Worm (Caenorhabditis elegans): ENCODE data around the gene pnk-4.

Gene pnk-4

ce11 chrX:5119686-5120085 lies 32.0 kb downstream of the pnk-4 start:
- no peak for TF ChIP-seq hlh-17 (GFP tag; optimal IDR thresholded peaks at IDR 0.05; ENCODE audit: borderline replicate concordance)
- TF ChIP-seq efl-3 (GFP tag; optimal IDR thresholded peaks at IDR 0.05): no peak
- TF ChIP-seq sox-4 (tag; optimal IDR thresholded peaks at IDR 0.05): no peak
- TF ChIP-seq lsy-2 (tag; optimal IDR thresholded peaks at IDR 0.05): no peak
- TF ChIP-seq ztf-4 (tag; optimal IDR thresholded peaks at IDR 0.05): no peak
- TF ChIP-seq grh-1 (GFP tag; IDR thresholded peaks at IDR 0.05): no peak
- TF ChIP-seq nhr-47 (tag; optimal IDR thresholded peaks at IDR 0.05): no peak
- TF ChIP-seq ceh-8 (GFP tag; optimal IDR thresholded peaks at IDR 0.05): no peak
- TF ChIP-seq nhr-76 (tag; optimal IDR thresholded peaks at IDR 0.05): no peak
- no peak for TF ChIP-seq unc-98 (GFP tag; IDR thresholded peaks at IDR 0.05)
- no peak for TF ChIP-seq C04F5.9 (tag; optimal IDR thresholded peaks at IDR 0.05)
- no peak for TF ChIP-seq lin-35 (GFP tag; optimal IDR thresholded peaks at IDR 0.05)
- TF ChIP-seq nhr-20 (tag; optimal IDR thresholded peaks at IDR 0.05): no peak
- TF ChIP-seq nhr-12 (tag; optimal IDR thresholded peaks at IDR 0.05): no peak
- no peak for TF ChIP-seq fkh-4 (tag; optimal IDR thresholded peaks at IDR 0.05; ENCODE audit: borderline replicate concordance)

ce11 chrX:5120196-5120595 lies 32.6 kb downstream of the pnk-4 start:
- TF ChIP-seq ama-1 (optimal IDR thresholded peaks at IDR 0.05): peak; percentile 37
- no peak for TF ChIP-seq ztf-4 (tag; optimal IDR thresholded peaks at IDR 0.05)

ce11 chrX:5120807-5121206 lies 33.2 kb downstream of the pnk-4 start:
- peak; percentile 64 for TF ChIP-seq blmp-1 (tag; optimal IDR thresholded peaks at IDR 0.05)
- peak; percentile 32 for TF ChIP-seq dsc-1 (tag; optimal IDR thresholded peaks at IDR 0.05)
- TF ChIP-seq C16A3.4 (tag; optimal IDR thresholded peaks at IDR 0.05): no peak
- no peak for TF ChIP-seq alr-1 (tag; optimal IDR thresholded peaks at IDR 0.05; ENCODE audit: borderline replicate concordance)

ce11 chrX:5121789-5122188 lies 34.1 kb downstream of the pnk-4 start:
- TF ChIP-seq efl-3 (GFP tag; optimal IDR thresholded peaks at IDR 0.05): no peak
- TF ChIP-seq hlh-17 (GFP tag; optimal IDR thresholded peaks at IDR 0.05; ENCODE audit: borderline replicate concordance): no peak
- peak; percentile 45 for TF ChIP-seq fkh-10 (GFP tag; optimal IDR thresholded peaks at IDR 0.05)
- TF ChIP-seq aha-1 (tag; optimal IDR thresholded peaks at IDR 0.05): no peak
- no peak for TF ChIP-seq nhr-84 (tag; optimal IDR thresholded peaks at IDR 0.05)
- TF ChIP-seq C16A3.4 (tag; optimal IDR thresholded peaks at IDR 0.05): no peak
- peak; percentile 33 for TF ChIP-seq irx-1 (tag; optimal IDR thresholded peaks at IDR 0.05)
- TF ChIP-seq mab-9 (GFP tag; IDR thresholded peaks at IDR 0.05): no peak
- TF ChIP-seq ces-1 (GFP tag; optimal IDR thresholded peaks at IDR 0.05): no peak
- TF ChIP-seq ztf-11 (tag; optimal IDR thresholded peaks at IDR 0.05): no peak
- peak; percentile 10 to 56 (median 10) for TF ChIP-seq ceh-82 (tag; optimal IDR thresholded peaks at IDR 0.05)
- no peak for TF ChIP-seq sptf-1 (tag; optimal IDR thresholded peaks at IDR 0.05)
- no peak for TF ChIP-seq lin-13 (GFP tag; optimal IDR thresholded peaks at IDR 0.05)
- TF ChIP-seq nhr-77 (tag; optimal IDR thresholded peaks at IDR 0.05): no peak
- no peak for TF ChIP-seq jun-1 (tag; optimal IDR thresholded peaks at IDR 0.05)
- TF ChIP-seq aly-2 (tag; optimal IDR thresholded peaks at IDR 0.05): no peak
- TF ChIP-seq C04F5.9 (tag; optimal IDR thresholded peaks at IDR 0.05): no peak
- TF ChIP-seq ets-5 (GFP tag; IDR thresholded peaks at IDR 0.05): no peak
- TF ChIP-seq nhr-71 (tag; optimal IDR thresholded peaks at IDR 0.05): peak; percentile 33
- TF ChIP-seq swsn-7 (tag; optimal IDR thresholded peaks at IDR 0.05): peak; percentile 42
- TF ChIP-seq nhr-85 (tag): peak; percentile 55
- no peak for TF ChIP-seq ceh-90 (tag; optimal IDR thresholded peaks at IDR 0.05)
- peak; percentile 63 for TF ChIP-seq egl-13 (tag; optimal IDR thresholded peaks at IDR 0.05)
- peak; percentile 76 for TF ChIP-seq fkh-8 (tag; optimal IDR thresholded peaks at IDR 0.05)
- no peak for TF ChIP-seq mdl-1 (tag; optimal IDR thresholded peaks at IDR 0.05)
- no peak for TF ChIP-seq lir-3 (tag; optimal IDR thresholded peaks at IDR 0.05; ENCODE audit: poor library complexity)
- peak; percentile 10 for TF ChIP-seq xbp-1 (tag; optimal IDR thresholded peaks at IDR 0.05)
- TF ChIP-seq hlh-4 (tag; optimal IDR thresholded peaks at IDR 0.05): no peak
- no peak for TF ChIP-seq nhr-11 (tag; optimal IDR thresholded peaks at IDR 0.05)
- TF ChIP-seq mep-1 (tag; optimal IDR thresholded peaks at IDR 0.05): peak; percentile 11
- TF ChIP-seq unc-86 (tag; optimal IDR thresholded peaks at IDR 0.05): peak; percentile 64
- TF ChIP-seq tbx-2 (tag; optimal IDR thresholded peaks at IDR 0.05): peak; percentile 12
- peak in 1 of 2 experiments; percentile 15 for TF ChIP-seq lsy-2 (tag; optimal IDR thresholded peaks at IDR 0.05)
- TF ChIP-seq unc-62 (GFP tag; optimal IDR thresholded peaks at IDR 0.05): no peak

All from whole organism, L1 larva.